Fruit fly (Drosophila melanogaster) whole organism, adult: ENCODE measurements around the gene CG13689.

Experiments used
- CG11617 ChIP-seq: fragments of 200-800 bp; sonication (Bioruptor generic); optimal IDR thresholded peaks from 2 replicates; lab custom pipeline; 2017; ENCODE audit warnings: mild to moderate bottlenecking, missing biosample characterization, missing genetic modification reagents, missing genetic modification characterization
- CG12768 ChIP-seq: fragments of 200-800 bp; sonication (Bioruptor generic); optimal IDR thresholded peaks from 2 replicates; lab custom pipeline; 2017; ENCODE audit warnings: missing biosample characterization, missing genetic modification characterization, mild to moderate bottlenecking, moderate library complexity, missing genetic modification reagents
- CG14711 ChIP-seq: fragments of 200-800 bp; sonication (Bioruptor generic); optimal IDR thresholded peaks from 2 replicates; lab custom pipeline; 2018; ENCODE audit warnings: missing biosample characterization, mild to moderate bottlenecking, missing genetic modification characterization, moderate library complexity
- CG1620 ChIP-seq: fragments of 200-800 bp; sonication (Bioruptor generic); optimal IDR thresholded peaks from 2 replicates; lab custom pipeline; 2016; ENCODE audit warnings: missing biosample characterization, missing genetic modification characterization
- CG33017 ChIP-seq: fragments of 200-800 bp; sonication (Bioruptor generic); optimal IDR thresholded peaks from 2 replicates; lab custom pipeline; 2018; ENCODE audit warnings: missing biosample characterization, mild to moderate bottlenecking, missing genetic modification characterization, moderate library complexity
- CG5204 ChIP-seq: fragments of 200-800 bp; sonication (Bioruptor generic); optimal IDR thresholded peaks from 2 replicates; lab custom pipeline; 2016; ENCODE audit warnings: missing biosample characterization, missing genetic modification characterization
- CG7045 ChIP-seq: fragments of 200-800 bp; sonication (Bioruptor generic); optimal IDR thresholded peaks from 2 replicates; lab custom pipeline; 2017; ENCODE audit warnings: missing biosample characterization, mild to moderate bottlenecking, missing genetic modification characterization
- CG7101 ChIP-seq: fragments of 200-800 bp; sonication (Bioruptor generic); optimal IDR thresholded peaks from 2 replicates; lab custom pipeline; 2018; ENCODE audit warnings: missing biosample characterization, mild to moderate bottlenecking, missing genetic modification characterization, moderate library complexity
- Clk ChIP-seq: fragments of 200-800 bp; sonication (Bioruptor generic); optimal IDR thresholded peaks from 2 replicates; lab custom pipeline; 2017; ENCODE audit warnings: missing biosample characterization, missing genetic modification characterization
- Crg-1 ChIP-seq: fragments of 200-800 bp; sonication (Bioruptor generic); optimal IDR thresholded peaks from 2 replicates; lab custom pipeline; 2016; ENCODE audit warnings: missing biosample characterization, missing genetic modification characterization
- Hr96 ChIP-seq: fragments of 200-800 bp; sonication (Bioruptor generic); optimal IDR thresholded peaks from 2 replicates; lab custom pipeline; 2016; ENCODE audit warnings: missing biosample characterization, missing genetic modification characterization
- Mnt ChIP-seq: fragments of 200-800 bp; sonication (Bioruptor generic); optimal IDR thresholded peaks from 2 replicates; lab custom pipeline; 2016; ENCODE audit warnings: missing biosample characterization, mild to moderate bottlenecking, missing genetic modification characterization
- bab1 ChIP-seq: fragments of 200-800 bp; sonication (Bioruptor generic); optimal IDR thresholded peaks from 3 replicates; lab custom pipeline; 2019; ENCODE audit warnings: missing biosample characterization, mild to moderate bottlenecking, missing genetic modification characterization, moderate library complexity
- cic ChIP-seq: fragments of 200-800 bp; sonication (Bioruptor generic); optimal IDR thresholded peaks from 2 replicates; lab custom pipeline; 2017; ENCODE audit warnings: missing biosample characterization, mild to moderate bottlenecking, missing genetic modification characterization, moderate library complexity
- cnc ChIP-seq, 2 experiments: fragments of >200 bp; optimal IDR thresholded peaks; 2 replicates each; lab custom pipeline; 2017
- kay ChIP-seq: fragments of 200-800 bp; sonication (Bioruptor generic); peaks from one replicate; lab custom pipeline; 2016; ENCODE audit warnings: missing biosample characterization, missing genetic modification characterization, borderline replicate concordance
- ovo ChIP-seq: fragments of 200-800 bp; sonication (Bioruptor generic); optimal IDR thresholded peaks from 2 replicates; lab custom pipeline; 2016; ENCODE audit warnings: missing biosample characterization, missing genetic modification characterization
- pad ChIP-seq: fragments of 200-800 bp; sonication (Bioruptor generic); optimal IDR thresholded peaks from 3 replicates; lab custom pipeline; 2017; ENCODE audit warnings: missing biosample characterization, missing genetic modification characterization, mild to moderate bottlenecking, moderate library complexity, missing genetic modification reagents
- tj ChIP-seq: fragments of 200-800 bp; sonication (Bioruptor generic); optimal IDR thresholded peaks from 3 replicates; lab custom pipeline; 2017; ENCODE audit warnings: missing biosample characterization, mild to moderate bottlenecking, missing genetic modification characterization, moderate library complexity
- toe ChIP-seq: fragments of 200-800 bp; sonication (Bioruptor generic); optimal IDR thresholded peaks from 2 replicates; lab custom pipeline; 2016; ENCODE audit warnings: missing biosample characterization, missing genetic modification characterization

CG13689 gene

DNA sequence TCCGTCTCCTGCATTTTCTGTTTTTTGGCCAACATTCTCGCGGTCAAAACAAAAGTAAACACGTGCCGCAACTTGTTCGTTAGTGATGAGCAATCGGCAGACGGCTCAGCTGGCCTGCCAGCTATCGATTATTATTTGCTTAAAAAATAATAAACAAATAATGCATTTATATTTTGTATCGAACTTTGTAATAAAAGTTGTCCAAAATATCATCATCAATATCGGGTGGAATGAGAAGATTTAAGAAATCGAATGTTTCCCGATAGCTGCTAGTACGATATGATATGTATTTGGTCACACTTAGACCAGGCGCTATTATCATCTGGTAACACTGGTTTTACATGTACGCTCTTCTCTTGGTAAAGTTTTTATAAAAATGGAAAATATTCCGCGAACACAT lies 34.6 kb upstream of the CG13689 start, which contains the start of the genes Nle and Sf3b1:
Gene Nle (minus strand): TSS at position 92 of the 400 bp plus-strand sequence.
Gene Sf3b1 (plus strand): TSS at position 311 of the 400 bp plus-strand sequence.
- peak; percentile 6 for TF ChIP-seq CG12768
- peak; percentile 49 for TF ChIP-seq bab1 (GFP tag; lab: Kevin White, UChicago)
- TF ChIP-seq CG1620 (GFP tag; lab: Kevin White, UChicago) = peak; percentile 67
- peak; percentile 2 for TF ChIP-seq tj (GFP tag; lab: Kevin White, UChicago)
- TF ChIP-seq cnc (optimal IDR thresholded peaks at IDR 0.05; lab: Kevin White, UChicago) = no peak
- peak; percentile 55 for TF ChIP-seq CG7101 (tag; lab: Kevin White, UChicago)
- peak; percentile 62 for TF ChIP-seq Crg-1
- peak; percentile 55 for TF ChIP-seq CG14711 (tag; lab: Kevin White, UChicago)
- peak; percentile 97 for TF ChIP-seq Mnt (GFP tag; lab: Kevin White, UChicago)
- peak; percentile 23 for TF ChIP-seq pad (GFP tag; lab: Kevin White, UChicago)
- TF ChIP-seq toe (GFP tag; lab: Kevin White, UChicago) = peak; percentile 66
- no peak for TF ChIP-seq kay (GFP tag; lab: Kevin White, UChicago)
- TF ChIP-seq cic = no peak
- TF ChIP-seq Hr96 (GFP tag; lab: Kevin White, UChicago) = peak; percentile 20
- TF ChIP-seq CG5204 (GFP tag; lab: Kevin White, UChicago) = no peak
- peak; percentile 44 for TF ChIP-seq Clk (GFP tag; lab: Kevin White, UChicago)
- TF ChIP-seq CG11617 = peak; percentile 58

DNA sequence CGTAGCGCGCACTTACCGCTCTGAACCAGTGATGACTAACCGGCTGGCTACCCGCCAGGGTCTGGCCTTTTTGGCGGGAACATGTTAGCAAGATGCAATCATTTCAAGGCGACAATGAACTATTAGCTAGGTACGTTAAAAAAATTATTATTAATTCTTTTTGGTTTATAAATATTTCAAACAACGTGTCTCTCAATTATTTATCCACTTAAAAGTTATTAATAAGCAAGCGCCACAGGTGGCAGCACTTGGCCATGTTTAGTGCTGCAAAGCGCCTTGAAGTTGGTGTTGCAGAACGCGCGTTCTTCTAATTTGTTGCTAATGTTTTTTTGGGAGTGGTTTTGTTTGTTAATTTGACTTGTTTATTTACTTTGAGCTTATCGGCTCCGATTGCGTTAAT lies 28.4 kb upstream of the CG13689 start, which contains the start of the genes Ipk2 and cold:
Gene Ipk2 (minus strand): TSS at position 39 of the 400 bp plus-strand sequence.
Gene cold (plus strand): TSS at position 66 of the 400 bp plus-strand sequence.
- TF ChIP-seq bab1 (GFP tag; lab: Kevin White, UChicago) = peak; percentile 86
- TF ChIP-seq CG1620 (GFP tag; lab: Kevin White, UChicago) = peak; percentile 93
- TF ChIP-seq ovo = peak; percentile 31
- TF ChIP-seq Clk (GFP tag; lab: Kevin White, UChicago) = peak; percentile 83
- TF ChIP-seq CG7101 (tag; lab: Kevin White, UChicago) = peak; percentile 86
- TF ChIP-seq Hr96 (GFP tag; lab: Kevin White, UChicago) = peak; percentile 81
- TF ChIP-seq tj (GFP tag; lab: Kevin White, UChicago) = peak; percentile 54
- peak; percentile 53 for TF ChIP-seq cic
- peak; percentile 83 for TF ChIP-seq Mnt (GFP tag; lab: Kevin White, UChicago)
- TF ChIP-seq pad (GFP tag; lab: Kevin White, UChicago) = peak; percentile 83
- TF ChIP-seq toe (GFP tag; lab: Kevin White, UChicago) = peak; percentile 89
- TF ChIP-seq CG33017 (tag; lab: Kevin White, UChicago) = peak; percentile 64
- TF ChIP-seq Crg-1 = peak; percentile 90
- TF ChIP-seq cnc (optimal IDR thresholded peaks at IDR 0.05; lab: Kevin White, UChicago) = no peak
- peak; percentile 70 for TF ChIP-seq CG14711 (tag; lab: Kevin White, UChicago)
- no peak for TF ChIP-seq kay (GFP tag; lab: Kevin White, UChicago)
- TF ChIP-seq CG11617 = peak; percentile 83
- peak; percentile 88 for TF ChIP-seq CG12768
- peak; percentile 82 for TF ChIP-seq CG7045 (GFP tag; lab: Kevin White, UChicago)
- peak; percentile 84 for TF ChIP-seq CG5204 (GFP tag; lab: Kevin White, UChicago)

DNA sequence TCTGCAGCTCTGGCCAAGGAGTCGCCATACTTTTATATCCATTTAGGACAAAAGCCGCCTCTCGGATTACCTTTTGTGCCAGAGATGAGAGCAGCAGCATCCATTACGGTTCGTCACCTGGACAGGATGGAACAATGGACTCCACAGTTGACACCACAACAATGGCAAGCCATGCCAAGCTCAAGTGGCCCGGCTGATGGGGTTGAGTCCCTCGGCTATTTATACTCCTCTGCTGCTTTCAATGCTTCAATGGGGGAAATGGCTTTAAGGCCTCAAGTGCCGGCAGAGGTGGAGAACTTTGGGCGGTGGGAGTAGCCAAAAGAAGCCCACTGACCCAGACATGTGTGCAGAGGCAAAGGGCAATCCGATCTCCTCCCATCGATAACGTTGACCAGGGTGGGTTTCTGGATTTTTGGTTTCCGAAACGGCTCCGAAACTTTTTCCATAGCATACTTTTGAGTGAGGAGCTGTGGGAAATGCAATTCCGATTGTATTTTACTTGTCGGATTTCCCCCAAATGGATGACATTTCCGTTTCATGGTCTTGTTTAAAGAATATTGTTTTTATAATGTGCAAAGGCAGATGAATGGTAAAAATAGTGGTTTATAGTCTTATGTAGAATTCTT lies 25.9 kb upstream of the CG13689 start, which contains the start of gene Ptth:
Gene Ptth (minus strand): TSS at position 338 of the 626 bp plus-strand sequence.
- no peak for TF ChIP-seq cic
- peak; percentile 10 for TF ChIP-seq bab1 (GFP tag; lab: Kevin White, UChicago)
- no peak for TF ChIP-seq CG14711 (tag; lab: Kevin White, UChicago)

DNA sequence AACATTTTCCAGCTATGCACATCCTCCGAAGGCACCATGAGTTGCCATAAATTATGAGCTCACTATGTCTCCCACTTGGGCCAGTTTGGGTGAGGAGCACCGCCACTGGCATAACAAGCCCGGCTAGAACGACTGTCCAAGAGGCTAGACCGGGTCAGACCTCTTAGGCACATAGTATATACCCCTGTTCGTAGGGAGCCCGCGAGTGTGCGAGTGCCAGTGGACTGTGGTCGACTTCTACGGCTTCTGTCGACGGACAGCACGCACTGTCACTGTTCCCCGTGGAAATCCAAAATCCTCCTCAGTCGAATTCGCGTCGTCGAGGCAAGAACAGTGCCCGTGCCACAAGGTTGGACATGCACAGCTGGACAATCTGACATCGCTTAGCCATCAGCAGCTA lies 25.4 kb upstream of the CG13689 start, which contains the start of gene Pph13:
Gene Pph13 (plus strand): TSS at position 301 of the 400 bp plus-strand sequence.
- TF ChIP-seq CG1620 (GFP tag; lab: Kevin White, UChicago) = no peak

DNA sequence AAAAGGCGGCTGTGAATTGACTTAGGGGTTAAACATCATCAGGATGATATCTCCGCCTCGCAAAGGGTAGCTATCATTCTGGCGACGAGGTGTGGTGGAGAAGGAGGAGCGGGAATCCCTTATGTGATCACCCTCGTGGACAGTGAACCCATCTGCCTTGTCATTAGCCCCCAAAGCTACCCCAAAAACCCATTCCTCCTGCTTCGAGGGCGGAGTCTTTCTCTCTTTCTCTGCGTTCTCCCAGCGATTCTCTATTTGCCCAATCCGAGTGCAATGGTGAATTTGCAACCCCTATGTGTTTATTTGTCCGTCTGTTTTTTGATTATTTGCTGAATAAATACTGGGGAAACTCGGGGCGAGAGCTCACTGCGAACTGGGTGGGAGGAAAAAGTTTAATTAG lies 17.3 kb upstream of the CG13689 start:
- TF ChIP-seq cic = no peak
- no peak for TF ChIP-seq CG7045 (GFP tag; lab: Kevin White, UChicago)
- TF ChIP-seq Clk (GFP tag; lab: Kevin White, UChicago) = no peak
- TF ChIP-seq cnc (optimal IDR thresholded peaks at IDR 0.05; lab: Kevin White, UChicago) = no peak
- no peak for TF ChIP-seq CG11617
- no peak for TF ChIP-seq CG14711 (tag; lab: Kevin White, UChicago)
- no peak for TF ChIP-seq CG12768

DNA sequence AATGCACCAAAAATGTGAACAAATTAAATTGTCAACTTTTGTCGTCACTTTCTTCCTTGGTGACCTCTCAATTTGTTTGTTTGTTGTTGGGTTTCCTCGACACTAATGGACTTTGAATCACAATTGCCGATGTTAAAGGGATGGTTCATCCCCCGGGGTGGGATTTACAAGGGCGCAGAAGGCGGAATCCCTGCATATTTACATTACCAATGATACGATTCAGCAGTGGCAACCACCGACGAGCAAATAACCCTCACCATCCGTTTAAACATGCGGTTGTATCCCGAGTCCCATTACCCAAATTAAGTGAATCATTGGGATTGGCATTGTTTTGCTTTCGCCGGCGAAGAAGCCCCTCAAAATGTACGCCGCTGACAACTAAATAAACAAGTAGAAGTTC lies 11.1 kb upstream of the CG13689 start:
- TF ChIP-seq CG7045 (GFP tag; lab: Kevin White, UChicago) = no peak
- no peak for TF ChIP-seq CG12768
- TF ChIP-seq kay (GFP tag; lab: Kevin White, UChicago) = no peak
- no peak for TF ChIP-seq Crg-1
- no peak for TF ChIP-seq cnc (optimal IDR thresholded peaks at IDR 0.05; lab: Kevin White, UChicago)
- no peak for TF ChIP-seq bab1 (GFP tag; lab: Kevin White, UChicago)
- TF ChIP-seq CG1620 (GFP tag; lab: Kevin White, UChicago) = no peak
- TF ChIP-seq Mnt (GFP tag; lab: Kevin White, UChicago) = no peak
- TF ChIP-seq CG33017 (tag; lab: Kevin White, UChicago) = no peak
- TF ChIP-seq Hr96 (GFP tag; lab: Kevin White, UChicago) = no peak
- TF ChIP-seq ovo = no peak
- no peak for TF ChIP-seq CG7101 (tag; lab: Kevin White, UChicago)
- no peak for TF ChIP-seq CG11617
- no peak for TF ChIP-seq pad (GFP tag; lab: Kevin White, UChicago)
- TF ChIP-seq cic = no peak
